Worm (Caenorhabditis elegans) whole organism, dauer: Measurements from ENCODE around the gene rhy-1.

Source experiments
- unc-62 ChIP-seq: sonication (generic microtip); optimal IDR thresholded peaks from 2 replicates; lab custom pipeline; 2017; ENCODE audit warnings: missing biosample characterization, missing genetic modification reagents, missing genetic modification characterization

rhy-1 gene

DNA sequence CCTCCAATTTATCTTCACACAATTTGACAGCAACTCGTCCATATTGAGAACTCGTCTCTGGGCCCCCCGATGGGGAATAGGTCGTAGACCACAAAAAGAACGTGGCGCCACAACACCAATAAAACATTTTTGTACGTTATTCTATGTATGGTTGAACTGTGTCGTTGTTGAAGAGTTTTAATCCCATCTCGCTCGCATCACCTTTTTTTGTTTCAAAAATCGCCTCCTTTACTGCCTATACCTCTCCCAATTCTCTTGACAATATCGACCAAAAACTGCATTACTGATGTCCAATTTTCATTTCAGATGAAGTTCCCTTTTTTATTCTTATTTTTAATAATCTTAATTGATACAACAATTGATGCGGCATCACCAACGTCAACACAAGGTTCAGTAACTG, 36.0 kb downstream of the rhy-1 start, which contains the start of gene let-23:
let-23 (plus strand) TSS at position 301 of the 400 bp plus-strand sequence.
- TF ChIP-seq unc-62 (GFP tag; lab: Kevin White, UChicago): no peak

DNA sequence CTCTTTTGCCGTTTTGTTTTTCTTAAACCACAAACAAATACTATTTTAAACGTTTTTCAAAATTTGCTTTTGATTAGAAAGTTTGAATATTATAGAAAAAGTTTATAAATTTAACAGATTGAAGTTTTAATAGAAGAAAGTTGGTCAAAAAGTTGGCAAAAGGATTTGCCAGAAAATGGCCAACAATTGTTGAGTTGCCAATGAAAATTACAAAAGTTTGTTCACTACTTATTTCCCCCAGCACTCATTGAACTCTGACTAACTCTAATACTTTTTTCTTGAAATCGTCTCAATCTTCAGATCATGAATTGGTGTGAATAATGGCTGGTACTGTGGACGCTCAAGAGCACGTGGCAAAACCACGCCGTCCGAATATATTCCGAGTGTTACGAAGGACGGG, 48.9 kb downstream of the rhy-1 start, which contains the start of gene ZK1067.4:
ZK1067.4 (plus strand) TSS at position 301 of the 400 bp plus-strand sequence.
- no peak for TF ChIP-seq unc-62 (GFP tag; lab: Kevin White, UChicago)

DNA sequence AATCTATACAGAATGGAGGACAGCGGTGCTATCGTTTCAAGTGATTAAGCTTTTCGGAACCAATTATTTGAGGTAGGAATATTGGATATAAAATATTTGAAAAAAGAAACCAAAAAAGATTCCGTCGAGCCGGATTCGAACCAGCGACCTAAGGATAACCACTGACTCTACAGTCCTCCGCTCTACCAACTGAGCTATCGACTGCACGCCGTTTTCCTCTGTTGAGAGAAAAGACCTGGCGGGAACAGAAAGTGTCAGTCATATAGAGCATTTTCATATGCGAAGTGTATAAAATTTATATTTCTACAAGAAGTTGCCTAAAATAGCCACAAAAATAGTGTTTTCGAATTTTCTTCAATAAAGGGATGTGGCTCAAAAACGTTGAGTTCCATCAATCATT, 50.5 kb downstream of the rhy-1 start:
- TF ChIP-seq unc-62 (GFP tag; lab: Kevin White, UChicago): no peak
